Worm (Caenorhabditis elegans): ENCODE data around the gene C53B4.2.

C53B4.2 gene

ce11 chrIV:8927093-8927492 lies 38.9 kb upstream of the C53B4.2 start (continued):
- TF ChIP-seq ceh-20 (GFP tag; IDR thresholded peaks at IDR 0.05) = peak; percentile 84
- TF ChIP-seq gei-8 (GFP tag; optimal IDR thresholded peaks at IDR 0.05) = peak; percentile 88
- TF ChIP-seq ceh-62 (tag; optimal IDR thresholded peaks at IDR 0.05) = no peak
- TF ChIP-seq nhr-6 (tag; optimal IDR thresholded peaks at IDR 0.05) = peak; percentile 88
- peak; percentile 60 for TF ChIP-seq cey-2 (tag; optimal IDR thresholded peaks at IDR 0.05; ENCODE audit: borderline replicate concordance, insufficient read depth)
- TF ChIP-seq ces-1 (GFP tag; optimal IDR thresholded peaks at IDR 0.05) = no peak
- TF ChIP-seq zip-2 (tag; optimal IDR thresholded peaks at IDR 0.05) = peak; percentile 37
- TF ChIP-seq lin-13 (GFP tag; optimal IDR thresholded peaks at IDR 0.05) = peak; percentile 74
- 0 out of 2 replicates have a peak, but pooled peaks have one; percentile 41 for TF ChIP-seq mdt-29 (GFP tag; IDR thresholded peaks at IDR 0.05)
- TF ChIP-seq hlh-30 (tag; optimal IDR thresholded peaks at IDR 0.05; ENCODE audit: insufficient read depth) = peak; percentile 97
- TF ChIP-seq mxl-2 (GFP tag; conservative IDR thresholded peaks at IDR 0.05) = peak; percentile 72
- TF ChIP-seq D1046.2 (GFP tag; IDR thresholded peaks at IDR 0.05) = no peak
- TF ChIP-seq zfp-2 (tag; optimal IDR thresholded peaks at IDR 0.05) = peak; percentile 64
- peak; percentile 40 for TF ChIP-seq dpl-1 (GFP tag; optimal IDR thresholded peaks at IDR 0.05)
- peak; percentile 87 for TF ChIP-seq nhr-41 (GFP tag; IDR thresholded peaks at IDR 0.05)
- peak; percentile 96 for TF ChIP-seq F26F4.8 (GFP tag; conservative IDR thresholded peaks at IDR 0.05)
- TF ChIP-seq Y105C5A.15 (GFP tag; IDR thresholded peaks at IDR 0.05) = 0 out of 2 replicates have a peak, but pooled peaks have one; percentile 41
- TF ChIP-seq Y48G9A.11 (GFP tag; IDR thresholded peaks at IDR 0.05) = peak; percentile 84
- TF ChIP-seq F44E2.7 (GFP tag; IDR thresholded peaks at IDR 0.05) = peak; percentile 95
- TF ChIP-seq hif-1 (tag; optimal IDR thresholded peaks at IDR 0.05) = peak; percentile 45 to 61
- TF ChIP-seq ceh-28 (tag; optimal IDR thresholded peaks at IDR 0.05) = peak; percentile 42
- no peak for TF ChIP-seq nhr-237 (tag; optimal IDR thresholded peaks at IDR 0.05)
- TF ChIP-seq spr-3 (GFP tag; optimal IDR thresholded peaks at IDR 0.05) = peak; percentile 83
- peak; percentile 84 for TF ChIP-seq hmg-1.1 (GFP tag; IDR thresholded peaks at IDR 0.05)
- TF ChIP-seq rbr-2 (tag; optimal IDR thresholded peaks at IDR 0.05) = peak; percentile 82
- peak; percentile 88 for TF ChIP-seq snpc-1.2 (GFP tag; IDR thresholded peaks at IDR 0.05)
- no peak for TF ChIP-seq nhr-10 (tag; optimal IDR thresholded peaks at IDR 0.05)
- peak; percentile 85 for TF ChIP-seq hlh-11 (tag; optimal IDR thresholded peaks at IDR 0.05)
- no peak for TF ChIP-seq ceh-82 (tag; optimal IDR thresholded peaks at IDR 0.05)
- peak; percentile 88 for TF ChIP-seq sdz-12 (GFP tag; optimal IDR thresholded peaks at IDR 0.05)
- TF ChIP-seq set-16 (GFP tag; IDR thresholded peaks at IDR 0.05) = peak; percentile 80; the same call in 1 of the 2 replicates
- 0 out of 2 replicates have a peak, but pooled peaks have one; percentile 50 for TF ChIP-seq zip-11 (GFP tag; IDR thresholded peaks at IDR 0.05)
- peak in 1 of 2 experiments; percentile 6 for TF ChIP-seq mdl-1 (tag; optimal IDR thresholded peaks at IDR 0.05)
- peak; percentile 89 for TF ChIP-seq ctbp-1 (GFP tag; IDR thresholded peaks at IDR 0.05)
- no peak for TF ChIP-seq lin-15B (tag; optimal IDR thresholded peaks at IDR 0.05)
- peak; percentile 92 for TF ChIP-seq arid-1 (GFP tag; conservative IDR thresholded peaks at IDR 0.05)
- TF ChIP-seq ceh-44 (GFP tag; IDR thresholded peaks at IDR 0.05) = peak; percentile 94
- peak; percentile 92 for TF ChIP-seq madf-9 (GFP tag; conservative IDR thresholded peaks at IDR 0.05)
- peak; percentile 88 for TF ChIP-seq php-3 (GFP tag; IDR thresholded peaks at IDR 0.05)
- TF ChIP-seq unc-130 (GFP tag; optimal IDR thresholded peaks at IDR 0.05) = peak; percentile 87
- peak; percentile 16 for TF ChIP-seq nhr-11 (tag; optimal IDR thresholded peaks at IDR 0.05)
- TF ChIP-seq nhr-28 (tag; optimal IDR thresholded peaks at IDR 0.05) = peak; percentile 26
- no peak for TF ChIP-seq ztf-11 (tag; optimal IDR thresholded peaks at IDR 0.05)
- peak; percentile 93 for TF ChIP-seq T20F7.1 (GFP tag; optimal IDR thresholded peaks at IDR 0.05)
- TF ChIP-seq daf-19 (GFP tag; conservative IDR thresholded peaks at IDR 0.05) = 0 out of 2 replicates have a peak, but pooled peaks have one; percentile 9
- peak; percentile 77; the same call in 1 of the 2 replicates for TF ChIP-seq nhr-42 (GFP tag; IDR thresholded peaks at IDR 0.05)
- TF ChIP-seq duxl-1 (tag; optimal IDR thresholded peaks at IDR 0.05; ENCODE audit: poor library complexity) = peak; percentile 82
- peak; percentile 41 for TF ChIP-seq ama-1 (optimal IDR thresholded peaks at IDR 0.05)
- TF ChIP-seq daf-12 (tag; optimal IDR thresholded peaks at IDR 0.05) = no peak
- TF ChIP-seq lsy-2 (tag; optimal IDR thresholded peaks at IDR 0.05) = no peak
- peak; percentile 98 for TF ChIP-seq lim-7 (GFP tag; IDR thresholded peaks at IDR 0.05)
